Worm (Caenorhabditis elegans) whole organism, late embryonic: Measurements from ENCODE around the gene ZK688.5.

Experiments
- fkh-6 ChIP-seq: sonication (generic microtip); optimal IDR thresholded peaks from 2 replicates; lab custom pipeline; 2016; ENCODE audit warnings: missing genetic modification characterization, missing compliant biosample characterization
- ref-2 ChIP-seq: sonication (generic microtip); optimal IDR thresholded peaks from 2 replicates; lab custom pipeline; 2016; ENCODE audit warnings: missing genetic modification characterization, missing compliant biosample characterization

DNA sequence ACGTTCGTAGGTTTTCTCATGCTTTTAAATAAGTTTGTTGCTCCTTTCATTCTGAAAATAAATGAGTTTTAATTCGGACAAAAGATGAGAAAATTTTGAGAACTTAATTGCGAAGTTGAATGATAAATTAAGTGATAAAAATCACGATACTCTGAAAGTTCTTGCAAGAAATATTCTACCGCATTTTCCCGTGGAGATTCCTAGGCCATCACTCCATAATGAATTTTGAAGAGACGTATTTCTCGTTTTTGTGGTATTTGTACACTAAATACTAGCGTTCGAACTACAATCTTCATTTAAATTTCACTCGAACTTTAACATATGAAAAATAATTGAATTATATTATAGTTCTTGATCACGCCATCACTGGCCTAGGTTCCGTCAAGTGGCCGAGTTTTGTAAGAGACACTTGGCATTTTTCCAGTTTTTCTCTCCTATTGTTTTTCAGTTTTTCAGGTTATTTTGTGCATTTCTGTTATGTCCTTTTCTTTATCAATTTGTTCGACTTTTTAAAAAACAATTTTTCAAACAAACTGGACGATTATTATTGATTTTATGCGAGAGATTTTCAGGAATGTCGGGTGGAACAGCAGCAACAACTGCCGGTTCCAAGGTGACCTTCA is 32.9 kb downstream of the ZK688.5 start, which contains the start of the genes coq-5 and ufm-1:
- TF ChIP-seq ref-2 (tag; lab: Kevin White, UChicago) (no peak), fkh-6 (no peak)
